Fruit fly (Drosophila melanogaster) whole organism, wandering third instar larva: ENCODE results near the gene CG42512.

Experiments
- Dfd ChIP-seq: fragments of >200 bp; optimal IDR thresholded peaks from 2 replicates; lab custom pipeline; 2017; ENCODE audit warnings: missing biosample characterization, missing genetic modification characterization
- Dif ChIP-seq: fragments of 200-275, 200-300 bp; sonication (Bioruptor generic); optimal IDR thresholded peaks from 2 replicates; lab custom pipeline; 2018; ENCODE audit warnings: missing biosample characterization, missing genetic modification characterization; ENCODE audit not compliant: partially characterized antibody
- Hr78 ChIP-seq: fragments of >200 bp; optimal IDR thresholded peaks from 2 replicates; lab custom pipeline; 2017; ENCODE audit warnings: missing biosample characterization, missing genetic modification characterization
- Sp1 ChIP-seq: fragments of 200-800 bp; sonication (Bioruptor generic); optimal IDR thresholded peaks from 3 replicates; lab custom pipeline; 2019; ENCODE audit warnings: missing biosample characterization, mild to moderate bottlenecking, missing genetic modification characterization, moderate library complexity
- dl ChIP-seq, 2 experiments: fragments of 175-275, 200-275 bp in 1 of 2; fragments of 200-275 bp in 1 of 2; sonication (Bioruptor generic); optimal IDR thresholded peaks; lab custom pipeline; 2018; ENCODE audit warnings: mild to moderate bottlenecking in 2 of 2, missing biosample characterization in 2 of 2, missing genetic modification characterization in 2 of 2, moderate library complexity in 2 of 2; ENCODE audit not compliant: partially characterized antibody in 2 of 2, insufficient read depth in 1 of 2
- h ChIP-seq: fragments of 200-800 bp; sonication (Bioruptor generic); optimal IDR thresholded peaks from 3 replicates; lab custom pipeline; 2016; ENCODE audit warnings: missing biosample characterization, mild to moderate bottlenecking, missing genetic modification characterization
- pan ChIP-seq: fragments of >200 bp; optimal IDR thresholded peaks from 2 replicates; lab custom pipeline; 2017
- psq ChIP-seq: fragments of 200-800 bp; sonication (Bioruptor generic); optimal IDR thresholded peaks from 3 replicates; lab custom pipeline; 2017; ENCODE audit warnings: missing biosample characterization, mild to moderate bottlenecking, missing genetic modification characterization, moderate library complexity
- rgr ChIP-seq: fragments of 200-800 bp; sonication (Bioruptor generic); optimal IDR thresholded peaks from 3 replicates; lab custom pipeline; 2016; ENCODE audit warnings: missing biosample characterization, mild to moderate bottlenecking, missing genetic modification characterization
- sage ChIP-seq: fragments of 200-800 bp; sonication (Bioruptor generic); optimal IDR thresholded peaks from 2 replicates; lab custom pipeline; 2016; ENCODE audit warnings: missing biosample characterization, mild to moderate bottlenecking, missing genetic modification characterization

DNA sequence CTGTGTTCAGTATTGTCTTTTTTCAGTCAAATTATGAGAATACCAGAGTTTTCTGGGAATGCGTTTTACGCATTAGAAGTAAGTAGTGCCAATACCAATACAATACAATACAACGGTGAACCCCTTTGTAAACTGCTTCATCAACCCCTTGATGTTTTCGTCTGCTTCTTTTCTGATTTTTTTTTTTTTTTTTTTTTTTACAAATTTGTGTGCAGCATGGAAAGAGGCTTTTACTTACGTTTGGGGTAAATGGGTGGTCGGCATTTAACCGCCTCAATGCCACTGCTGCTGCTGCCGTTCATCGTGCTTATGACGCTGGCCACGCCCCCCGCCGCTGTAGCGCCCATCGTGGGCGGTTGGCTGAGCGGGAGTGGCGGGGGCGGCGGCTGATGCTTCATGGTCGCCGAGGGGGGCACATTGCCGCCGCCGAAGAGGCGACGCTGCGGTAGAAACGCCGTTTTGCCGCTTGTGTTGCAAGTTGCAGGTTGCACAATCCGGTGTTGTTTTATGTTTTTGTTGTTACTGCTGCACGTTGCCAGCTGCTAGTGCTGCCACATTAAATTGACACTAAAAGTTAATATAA, 42.7 kb downstream of the CG42512 start:
- TF ChIP-seq psq (GFP tag; lab: Kevin White, UChicago) (no peak), Hr78 (no peak), h (GFP tag; lab: Kevin White, UChicago) (no peak), Dfd (GFP tag; lab: Kevin White, UChicago) (no peak), Dif (no peak), Sp1 (GFP tag; lab: Kevin White, UChicago) (no peak), pan (lab: Kevin White, UChicago) (no peak), rgr (GFP tag; lab: Kevin White, UChicago) (no peak), sage (GFP tag; lab: Kevin White, UChicago) (no peak), dl (GFP tag; optimal IDR thresholded peaks at IDR 0.05; lab: Kevin White, UChicago; ENCODE audit: insufficient read depth in 1 of 2, partially characterized antibody in 2 of 2) (no peak)
